Worm (Caenorhabditis elegans) whole organism, L1 larva: ENCODE measurements around the gene chw-1.

Source experiments
- C04F5.9 ChIP-seq: sonication (generic microtip); optimal IDR thresholded peaks from 2 replicates; lab custom pipeline; 2016; ENCODE audit warnings: missing genetic modification characterization, missing compliant biosample characterization
- C16A3.4 ChIP-seq: fragments of 150-350 bp; optimal IDR thresholded peaks from 2 replicates; lab custom pipeline; 2014; ENCODE audit warnings: missing biosample characterization, missing genetic modification characterization
- C34B4.2 ChIP-seq: sonication (generic microtip); optimal IDR thresholded peaks from 2 replicates; lab custom pipeline; 2017; ENCODE audit warnings: mild to moderate bottlenecking, missing genetic modification characterization, missing compliant biosample characterization
- aly-2 ChIP-seq: fragments of 150-350 bp; optimal IDR thresholded peaks from 2 replicates; lab custom pipeline; 2014; ENCODE audit warnings: missing biosample characterization, missing genetic modification characterization
- ama-1 ChIP-seq: fragments of 150-350 bp; optimal IDR thresholded peaks from 2 replicates; lab custom pipeline; 2014
- blmp-1 ChIP-seq: fragments of 150-350 bp; optimal IDR thresholded peaks from 2 replicates; lab custom pipeline; 2014; ENCODE audit warnings: missing biosample characterization, missing genetic modification characterization
- ceh-63 ChIP-seq: fragments of 200-800 bp; sonication (Bioruptor generic); optimal IDR thresholded peaks from 2 replicates; lab custom pipeline; 2018; ENCODE audit warnings: mild to moderate bottlenecking, missing genetic modification characterization, missing compliant biosample characterization
- ceh-82 ChIP-seq, 3 experiments: fragments of 150-350 bp in 1 of 3; sonication (generic microtip) in 2 of 3; optimal IDR thresholded peaks; 2 replicates each; lab custom pipeline; 2014 to 2017; ENCODE audit warnings: missing biosample characterization in 3 of 3, missing genetic modification characterization in 3 of 3
- dsc-1 ChIP-seq: sonication (generic microtip); optimal IDR thresholded peaks from 2 replicates; lab custom pipeline; 2016; ENCODE audit warnings: mild to moderate bottlenecking, missing genetic modification characterization, missing compliant biosample characterization
- efl-1 ChIP-seq, 4 experiments: fragments of 150-350 bp; optimal IDR thresholded peaks in 3 of 4; peaks in 1 of 4; 1 replicate in 1 of 4; 2 replicates in 3 of 4; lab custom pipeline; 2014; ENCODE audit warnings: missing biosample characterization in 2 of 4, missing genetic modification characterization in 2 of 4, missing genetic modification reagents in 2 of 4
- efl-3 ChIP-seq: fragments of 200-800 bp; sonication (Bioruptor generic); optimal IDR thresholded peaks from 2 replicates; lab custom pipeline; 2018; ENCODE audit warnings: mild to moderate bottlenecking, missing genetic modification characterization, missing compliant biosample characterization
- egl-13 ChIP-seq: sonication (generic microtip); optimal IDR thresholded peaks from 2 replicates; lab custom pipeline; 2016; ENCODE audit warnings: missing genotype, missing genetic modification reagents, missing genetic modification characterization, missing compliant biosample characterization
- ets-5 ChIP-seq: fragments of 200-800 bp; sonication (Bioruptor generic); IDR thresholded peaks from 2 replicates; pipeline ENCODE4 v1.3.6; 2022; ENCODE audit warnings: missing genetic modification characterization, missing compliant biosample characterization
- fkh-10 ChIP-seq: sonication (generic microtip); optimal IDR thresholded peaks from 2 replicates; lab custom pipeline; 2017; ENCODE audit warnings: missing biosample characterization, missing genetic modification reagents, missing genetic modification characterization
- fos-1 ChIP-seq: fragments of 150-350 bp; optimal IDR thresholded peaks from 2 replicates; lab custom pipeline; 2014; ENCODE audit warnings: missing biosample characterization, missing genetic modification characterization
- grh-1 ChIP-seq: fragments of 200-800 bp; sonication (Bioruptor generic); IDR thresholded peaks from 2 replicates; pipeline ENCODE4 v1.3.6; 2022; ENCODE audit warnings: missing genetic modification reagents, missing genetic modification characterization, missing compliant biosample characterization
- hlh-17 ChIP-seq: fragments of 200-800 bp; sonication (Bioruptor generic); optimal IDR thresholded peaks from 2 replicates; lab custom pipeline; 2018; ENCODE audit warnings: missing genetic modification characterization, mild to moderate bottlenecking, missing compliant biosample characterization, moderate library complexity, borderline replicate concordance
- isw-1 ChIP-seq: fragments of 200-800 bp; sonication (Bioruptor generic); IDR thresholded peaks from 2 replicates; pipeline ENCODE4 v1.3.6; 2022; ENCODE audit warnings: missing genetic modification characterization, missing compliant biosample characterization
- lin-13 ChIP-seq: fragments of 150-350 bp; optimal IDR thresholded peaks from 2 replicates; lab custom pipeline; 2014; ENCODE audit warnings: missing biosample characterization, missing genetic modification reagents, missing genetic modification characterization
- lin-35 ChIP-seq, 2 experiments: fragments of 150-350 bp; optimal IDR thresholded peaks; 2 replicates each; lab custom pipeline; 2014; ENCODE audit warnings: missing biosample characterization in 2 of 2, missing genetic modification characterization in 2 of 2, missing genetic modification reagents in 2 of 2
- lin-39 ChIP-seq: fragments of 150-350 bp; optimal IDR thresholded peaks from 2 replicates; lab custom pipeline; 2014; ENCODE audit warnings: missing biosample characterization, missing genetic modification reagents, missing genetic modification characterization
- lir-3 ChIP-seq: sonication (generic microtip); optimal IDR thresholded peaks from 2 replicates; lab custom pipeline; 2016; ENCODE audit warnings: mild to moderate bottlenecking, missing genetic modification characterization, moderate library complexity, missing compliant biosample characterization; ENCODE audit not compliant: poor library complexity
- mep-1 ChIP-seq: fragments of 150-350 bp; optimal IDR thresholded peaks from 2 replicates; lab custom pipeline; 2014; ENCODE audit warnings: missing biosample characterization, missing genetic modification characterization
- nhr-47 ChIP-seq: sonication (generic microtip); optimal IDR thresholded peaks from 2 replicates; lab custom pipeline; 2016; ENCODE audit warnings: mild to moderate bottlenecking, missing genetic modification characterization, moderate library complexity, missing compliant biosample characterization
- nhr-77 ChIP-seq: fragments of 150-350 bp; optimal IDR thresholded peaks from 2 replicates; lab custom pipeline; 2014; ENCODE audit warnings: missing biosample characterization, missing genetic modification characterization
- nhr-85 ChIP-seq: sonication (generic microtip); peaks from one replicate; lab custom pipeline; 2016; ENCODE audit warnings: missing genetic modification characterization, inconsistent platforms, missing compliant biosample characterization
- nhr-90 ChIP-seq: sonication (generic microtip); optimal IDR thresholded peaks from 2 replicates; lab custom pipeline; 2016; ENCODE audit warnings: mild to moderate bottlenecking, missing genetic modification characterization, missing compliant biosample characterization; ENCODE audit not compliant: poor library complexity
- pax-3 ChIP-seq: fragments of 200-800 bp; sonication (Bioruptor generic); optimal IDR thresholded peaks from 2 replicates; lab custom pipeline; 2018; ENCODE audit warnings: mild to moderate bottlenecking, missing genetic modification characterization, moderate library complexity, missing compliant biosample characterization
- pqm-1 ChIP-seq: sonication (generic microtip); optimal IDR thresholded peaks from 3 replicates; lab custom pipeline; 2017; ENCODE audit warnings: missing biosample characterization, missing genetic modification characterization
- rnt-1 ChIP-seq: sonication (generic microtip); optimal IDR thresholded peaks from 2 replicates; lab custom pipeline; 2016; ENCODE audit warnings: mild to moderate bottlenecking, missing genetic modification characterization, moderate library complexity, missing compliant biosample characterization
- sox-4 ChIP-seq: sonication (generic microtip); optimal IDR thresholded peaks from 2 replicates; lab custom pipeline; 2016; ENCODE audit warnings: missing genetic modification characterization, missing compliant biosample characterization
- sptf-1 ChIP-seq: fragments of 150-350 bp; optimal IDR thresholded peaks from 2 replicates; lab custom pipeline; 2014; ENCODE audit warnings: missing biosample characterization, missing genetic modification characterization
- sup-37 ChIP-seq: fragments of 200-800 bp; sonication (Bioruptor generic); optimal IDR thresholded peaks from 2 replicates; lab custom pipeline; 2018; ENCODE audit warnings: mild to moderate bottlenecking, missing genetic modification characterization, missing compliant biosample characterization
- tlp-1 ChIP-seq: fragments of 150-350 bp; optimal IDR thresholded peaks from 2 replicates; lab custom pipeline; 2014; ENCODE audit warnings: missing biosample characterization, missing genetic modification characterization
- unc-98 ChIP-seq: fragments of 200-800 bp; sonication (Bioruptor generic); IDR thresholded peaks from 2 replicates; pipeline ENCODE4 v1.3.6; 2022; ENCODE audit warnings: missing genetic modification characterization, missing compliant biosample characterization
- xbp-1 ChIP-seq: sonication (generic microtip); optimal IDR thresholded peaks from 2 replicates; lab custom pipeline; 2016; ENCODE audit warnings: missing genetic modification characterization, missing compliant biosample characterization
- ztf-11 ChIP-seq, 2 experiments: sonication (generic microtip); optimal IDR thresholded peaks; 2 replicates each; lab custom pipeline; 2016 to 2017; ENCODE audit warnings: missing genetic modification characterization in 2 of 2, missing biosample characterization in 1 of 2, missing compliant biosample characterization in 1 of 2

The chw-1 gene

DNA sequence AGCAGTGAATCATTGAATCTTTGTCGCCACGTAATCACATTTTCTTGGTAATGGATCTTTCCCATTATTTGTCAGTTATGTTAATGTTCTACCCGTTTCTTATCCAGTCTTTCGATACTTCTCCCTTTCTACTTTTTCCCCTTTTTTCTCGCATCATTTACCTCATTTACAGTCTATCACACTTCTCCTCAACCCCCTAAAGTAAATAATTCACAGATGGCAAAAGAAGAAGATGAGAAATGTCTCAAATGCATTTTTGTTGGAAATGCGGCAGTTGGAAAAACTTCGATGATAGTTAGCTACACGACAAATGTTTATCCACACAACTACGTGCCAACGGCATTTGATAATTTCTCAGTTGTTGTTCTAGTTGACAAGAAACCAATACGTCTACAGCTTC lies at the start of gene chw-1:
Gene chw-1, plus strand, starts transcription at position 217 of the 400 bp plus-strand sequence.
- TF ChIP-seq nhr-85 (peak; percentile 32), fos-1 (tag; lab: Kevin White, UChicago) (no peak), mep-1 (no peak), sptf-1 (tag; lab: Kevin White, UChicago) (no peak)

DNA sequence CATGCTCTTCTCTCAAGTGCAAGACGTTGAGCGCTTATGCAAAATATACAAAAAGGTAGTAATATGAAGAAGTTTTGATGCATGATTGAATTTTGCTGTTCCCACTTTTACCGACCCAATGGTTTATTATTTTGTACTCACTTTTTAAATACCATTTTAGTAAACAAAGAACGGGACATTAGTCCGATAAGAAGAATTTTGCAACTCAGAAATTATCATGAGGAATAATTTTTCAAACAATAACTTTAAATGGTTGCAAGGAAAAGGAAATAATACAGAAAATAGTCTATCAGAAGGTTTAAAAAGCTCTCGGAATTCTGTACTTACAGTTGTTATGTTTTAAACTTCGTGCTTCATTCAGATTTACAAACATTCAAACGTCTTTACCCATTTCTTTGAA lies 47.5 kb upstream of the chw-1 start, which contains the start of gene F15H10.9:
Gene F15H10.9, minus strand, starts transcription at position 101 of the 400 bp plus-strand sequence.
- TF ChIP-seq nhr-47 (tag; lab: Kevin White, UChicago) = no peak
- no peak for TF ChIP-seq pax-3 (tag; lab: Kevin White, UChicago)
- no peak for TF ChIP-seq ets-5 (GFP tag; lab: Robert Waterston, UW)
- no peak for TF ChIP-seq efl-1 (optimal IDR thresholded peaks at IDR 0.05; lab: Kevin White, UChicago)
- no peak for TF ChIP-seq efl-1 (GFP tag; optimal IDR thresholded peaks at IDR 0.05 in 1 of 2; lab: Kevin White, UChicago)
- no peak for TF ChIP-seq lin-13 (GFP tag; lab: Kevin White, UChicago)
- TF ChIP-seq ama-1 = no peak
- TF ChIP-seq xbp-1 = no peak
- no peak for TF ChIP-seq C04F5.9
- no peak for TF ChIP-seq efl-3 (GFP tag; lab: Kevin White, UChicago)
- TF ChIP-seq fkh-10 = no peak
- no peak for TF ChIP-seq unc-98 (GFP tag; lab: Robert Waterston, UW)
- no peak for TF ChIP-seq rnt-1 (tag; lab: Kevin White, UChicago)
- no peak for TF ChIP-seq isw-1 (GFP tag; lab: Robert Waterston, UW)
- TF ChIP-seq nhr-77 = no peak
- TF ChIP-seq sox-4 (tag; lab: Kevin White, UChicago) = no peak
- no peak for TF ChIP-seq aly-2 (tag; lab: Kevin White, UChicago)
- TF ChIP-seq sup-37 = no peak
- TF ChIP-seq lin-35 (GFP tag; optimal IDR thresholded peaks at IDR 0.05; lab: Kevin White, UChicago) = no peak
- no peak for TF ChIP-seq ztf-11 (tag; optimal IDR thresholded peaks at IDR 0.05; lab: Kevin White, UChicago)
- TF ChIP-seq, all 84 proteins: peak for 0

DNA sequence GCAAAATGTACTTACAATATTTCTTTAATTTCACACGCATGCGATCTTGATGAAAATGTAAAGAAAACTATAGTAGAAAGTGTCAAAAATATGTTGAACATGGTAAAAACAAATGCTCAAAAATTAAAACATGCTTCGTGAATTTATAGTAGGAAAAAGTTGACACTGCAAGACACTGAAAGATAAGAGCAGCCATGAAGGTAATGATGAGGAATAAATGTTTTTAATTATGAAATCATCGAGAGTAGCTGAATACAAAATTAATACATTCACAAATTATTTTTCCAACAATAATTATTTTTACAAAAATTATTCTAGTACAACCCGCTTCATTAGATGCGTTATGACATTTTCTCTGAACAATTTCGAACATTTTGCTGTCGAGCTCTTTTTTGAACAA lies 45.2 kb upstream of the chw-1 start, which contains the start of gene F15H10.10:
Gene F15H10.10, minus strand, starts transcription at position 101 of the 400 bp plus-strand sequence.
- TF ChIP-seq efl-3 (GFP tag; lab: Kevin White, UChicago) = no peak
- no peak for TF ChIP-seq egl-13 (tag; lab: Kevin White, UChicago)
- TF ChIP-seq mep-1 = no peak
- no peak for TF ChIP-seq tlp-1
- TF ChIP-seq lin-39 (tag; lab: Kevin White, UChicago) = no peak

DNA sequence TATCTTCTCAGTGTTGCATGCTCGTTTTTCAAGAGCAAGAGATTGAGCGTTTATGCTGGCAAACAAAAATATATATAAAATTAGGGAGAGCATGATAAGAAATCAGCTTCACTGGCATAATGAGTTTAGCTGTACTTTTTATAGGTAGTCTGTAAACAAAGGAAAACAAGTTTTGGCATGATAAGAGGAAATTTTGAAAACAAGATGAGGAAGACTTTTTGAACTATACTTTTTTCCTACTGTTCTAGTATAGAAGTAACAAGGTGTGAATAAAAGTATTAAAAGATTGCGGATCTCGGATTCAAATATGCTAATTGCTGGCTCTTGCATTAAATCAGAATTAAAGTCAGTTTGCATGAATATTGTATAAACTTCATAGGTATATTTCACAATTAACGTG lies 43.1 kb upstream of the chw-1 start, which contains the start of gene F15H10.5:
Gene F15H10.5, minus strand, starts transcription at position 101 of the 400 bp plus-strand sequence.
- TF ChIP-seq mep-1 = no peak
- no peak for TF ChIP-seq fos-1 (tag; lab: Kevin White, UChicago)

DNA sequence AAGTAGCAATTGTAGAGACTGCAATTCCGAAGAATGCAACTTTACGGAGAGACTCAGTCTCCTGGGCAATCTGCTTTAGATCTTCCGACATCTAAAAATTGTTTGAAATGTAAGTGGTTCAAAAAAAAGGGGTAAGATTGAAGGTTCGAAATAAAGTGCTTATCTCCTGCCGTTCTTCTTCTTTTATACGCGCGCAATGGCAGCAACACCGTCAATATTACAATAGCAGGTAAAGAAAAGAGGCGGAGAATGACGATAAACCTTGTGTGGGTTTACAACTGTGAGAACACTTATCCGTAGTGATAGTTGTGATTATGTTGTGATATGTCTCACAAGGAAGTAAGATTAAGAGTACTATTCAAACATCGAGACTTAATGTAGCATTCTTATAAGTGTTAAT lies 40.3 kb upstream of the chw-1 start, which contains the start of gene col-13:
Gene col-13, minus strand, starts transcription at position 101 of the 400 bp plus-strand sequence.
- TF ChIP-seq pqm-1 (tag; lab: Kevin White, UChicago) (no peak), C34B4.2 (tag; lab: Kevin White, UChicago) (no peak), isw-1 (GFP tag; lab: Robert Waterston, UW) (no peak), ceh-82 (tag; optimal IDR thresholded peaks at IDR 0.05; lab: Kevin White, UChicago) (no peak), ceh-63 (GFP tag; lab: Kevin White, UChicago) (no peak), blmp-1 (tag; lab: Kevin White, UChicago) (no peak), nhr-90 (no peak), C16A3.4 (tag; lab: Kevin White, UChicago) (no peak), hlh-17 (GFP tag; lab: Kevin White, UChicago) (no peak), lir-3 (tag; lab: Kevin White, UChicago) (no peak), dsc-1 (tag; lab: Kevin White, UChicago) (no peak), grh-1 (GFP tag; lab: Robert Waterston, UW) (no peak)
- TF ChIP-seq, all 84 proteins: peak for 0
